Worm (Caenorhabditis elegans) whole organism, late embryonic: Measurements from ENCODE around the gene F09B9.4.

ENCODE experiments used
- ama-1 ChIP-seq: fragments of 150-350 bp; optimal IDR thresholded peaks from 2 replicates; lab custom pipeline; 2014
- ceh-19 ChIP-seq: fragments of 200-800 bp; sonication (Bioruptor generic); optimal IDR thresholded peaks from 2 replicates; lab custom pipeline; 2018; ENCODE audit warnings: mild to moderate bottlenecking, missing genetic modification characterization, missing compliant biosample characterization
- ets-4 ChIP-seq: sonication (generic microtip); optimal IDR thresholded peaks from 2 replicates; lab custom pipeline; 2016; ENCODE audit warnings: missing genetic modification characterization, missing compliant biosample characterization
- fkh-10 ChIP-seq: fragments of 150-350 bp; optimal IDR thresholded peaks from 2 replicates; lab custom pipeline; 2014; ENCODE audit warnings: missing biosample characterization, missing genetic modification reagents, missing genetic modification characterization
- hlh-30 ChIP-seq: sonication (generic microtip); optimal IDR thresholded peaks from 2 replicates; lab custom pipeline; 2017; ENCODE audit warnings: antibody characterized with exemption, missing genetic modification characterization, missing compliant biosample characterization; ENCODE audit not compliant: insufficient read depth
- lin-11 ChIP-seq: fragments of 200-800 bp; sonication (Bioruptor generic); optimal IDR thresholded peaks from 2 replicates; lab custom pipeline; 2018; ENCODE audit warnings: mild to moderate bottlenecking, missing genetic modification characterization, missing compliant biosample characterization
- pat-9 ChIP-seq: fragments of 200-800 bp; sonication (Bioruptor generic); optimal IDR thresholded peaks from 2 replicates; lab custom pipeline; 2018; ENCODE audit warnings: mild to moderate bottlenecking, missing genetic modification characterization, moderate library complexity, missing compliant biosample characterization
- pqm-1 ChIP-seq: sonication (generic microtip); optimal IDR thresholded peaks from 2 replicates; lab custom pipeline; 2016; ENCODE audit warnings: missing genetic modification characterization, missing compliant biosample characterization
- rnt-1 ChIP-seq: sonication (generic microtip); optimal IDR thresholded peaks from 2 replicates; lab custom pipeline; 2016; ENCODE audit warnings: missing genetic modification characterization, missing compliant biosample characterization
- sox-4 ChIP-seq: sonication (generic microtip); optimal IDR thresholded peaks from 2 replicates; lab custom pipeline; 2017; ENCODE audit warnings: mild to moderate bottlenecking, missing genetic modification characterization, inconsistent platforms, missing compliant biosample characterization

DNA sequence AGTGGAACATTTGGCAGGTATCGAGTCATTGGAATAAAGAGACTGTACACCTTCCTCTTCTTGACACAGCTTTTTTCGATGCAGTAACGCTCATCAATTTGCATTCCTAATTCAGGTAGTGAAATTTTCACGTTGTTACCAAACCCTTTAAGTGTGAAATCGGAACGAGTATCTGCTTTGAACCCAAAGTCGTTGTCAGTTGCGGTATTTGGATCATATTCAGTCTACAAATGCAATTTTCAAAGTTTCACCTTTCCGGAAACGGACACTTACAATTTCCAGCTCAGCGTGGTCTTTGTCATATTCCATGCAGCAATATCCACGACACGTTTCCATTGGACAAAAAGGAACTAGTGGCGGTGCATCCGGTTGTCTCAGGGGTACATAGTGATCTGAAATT lies 22.2 kb downstream of the F09B9.4 start:
- TF ChIP-seq lin-11 (no peak), ama-1 (no peak), sox-4 (no peak), hlh-30 (tag; lab: Kevin White, UChicago) (no peak), ets-4 (tag; lab: Kevin White, UChicago) (no peak), pat-9 (no peak), pqm-1 (no peak), rnt-1 (no peak), fkh-10 (GFP tag; lab: Kevin White, UChicago) (no peak), ceh-19 (GFP tag; lab: Kevin White, UChicago) (no peak)
